Fruit fly (Drosophila melanogaster) Kc167 (cell line): ENCODE measurements around the gene Awh.

Experiments
- Myc ChIP-seq: fragments of >200 bp; optimal IDR thresholded peaks from 2 replicates; lab custom pipeline; 2017; ENCODE audit warnings: missing external identifiers
- Sin3A ChIP-seq: fragments of >200 bp; optimal IDR thresholded peaks from 2 replicates; lab custom pipeline; 2018; ENCODE audit warnings: missing external identifiers
- h ChIP-seq: fragments of >200 bp; optimal IDR thresholded peaks from 3 replicates; lab custom pipeline; 2018; ENCODE audit warnings: missing external identifiers
- insv ChIP-seq: fragments of >200 bp; optimal IDR thresholded peaks from 3 replicates; lab custom pipeline; 2018; ENCODE audit warnings: missing external identifiers
- psq ChIP-seq: fragments of >200 bp; optimal IDR thresholded peaks from 2 replicates; lab custom pipeline; 2017; ENCODE audit warnings: missing external identifiers
- ttk ChIP-seq: sonication (Bioruptor generic); optimal IDR thresholded peaks from 2 replicates; lab custom pipeline; 2017; ENCODE audit warnings: missing external identifiers

Gene Awh

DNA sequence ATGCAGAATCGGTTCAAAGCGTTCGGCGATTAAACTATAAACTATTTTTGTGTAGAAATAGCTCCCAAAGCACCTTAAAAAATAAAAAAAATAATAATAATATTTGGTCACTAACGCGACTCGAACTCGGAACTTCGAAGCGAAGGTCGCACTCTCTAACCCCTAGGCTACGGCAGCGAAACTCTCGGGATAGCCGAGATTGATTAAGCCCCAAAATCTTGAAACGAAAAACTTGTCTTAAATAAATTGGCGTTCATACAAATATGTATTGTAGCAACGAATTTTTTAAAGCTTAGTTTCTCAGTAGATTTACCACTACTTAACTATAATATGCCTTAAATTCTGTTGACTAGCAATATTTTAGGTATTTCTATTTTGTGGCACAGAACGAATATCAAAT, 48.4 kb downstream of the Awh start:
- TF ChIP-seq Myc = no peak
- TF ChIP-seq Sin3A (lab: Kevin White, UChicago) = no peak
- TF ChIP-seq h (lab: Kevin White, UChicago) = no peak
- no peak for TF ChIP-seq psq (lab: Kevin White, UChicago)
- TF ChIP-seq ttk (lab: Kevin White, UChicago) = no peak
- no peak for TF ChIP-seq insv

DNA sequence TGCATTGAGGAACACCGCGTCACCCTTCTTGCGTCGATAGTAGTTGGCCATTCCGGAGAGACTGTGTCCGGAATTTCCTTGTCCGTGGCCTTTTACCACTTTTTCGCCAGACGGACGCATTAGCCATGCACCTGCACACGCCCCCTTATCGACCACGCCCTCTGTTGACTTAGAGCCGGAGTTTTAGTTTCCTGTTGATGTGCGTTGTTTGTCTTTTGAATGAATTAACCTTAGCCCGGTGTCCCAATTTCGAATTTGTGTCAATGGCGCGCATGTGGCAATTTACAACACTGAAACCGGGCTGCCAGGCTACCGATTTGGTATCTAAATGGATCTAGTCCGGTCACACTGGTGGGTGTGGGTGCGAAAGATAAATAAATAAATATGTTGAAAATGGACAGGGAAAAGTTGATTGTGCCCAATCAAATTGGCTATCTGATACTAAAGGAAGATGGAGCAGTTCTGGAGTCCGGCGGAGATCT, 50.6 kb downstream of the Awh start, which contains the start of the genes Gr63a and Lamtor4:
TSS of gene Gr63a (minus strand) at position 51 of the 482 bp plus-strand sequence.
TSS of gene Lamtor4 (plus strand) at position 348 of the 482 bp plus-strand sequence.
- no peak for TF ChIP-seq psq (lab: Kevin White, UChicago)
- no peak for TF ChIP-seq h (lab: Kevin White, UChicago)
- TF ChIP-seq Myc = no peak
- TF ChIP-seq insv = no peak
- no peak for TF ChIP-seq ttk (lab: Kevin White, UChicago)
- TF ChIP-seq Sin3A (lab: Kevin White, UChicago) = no peak

DNA sequence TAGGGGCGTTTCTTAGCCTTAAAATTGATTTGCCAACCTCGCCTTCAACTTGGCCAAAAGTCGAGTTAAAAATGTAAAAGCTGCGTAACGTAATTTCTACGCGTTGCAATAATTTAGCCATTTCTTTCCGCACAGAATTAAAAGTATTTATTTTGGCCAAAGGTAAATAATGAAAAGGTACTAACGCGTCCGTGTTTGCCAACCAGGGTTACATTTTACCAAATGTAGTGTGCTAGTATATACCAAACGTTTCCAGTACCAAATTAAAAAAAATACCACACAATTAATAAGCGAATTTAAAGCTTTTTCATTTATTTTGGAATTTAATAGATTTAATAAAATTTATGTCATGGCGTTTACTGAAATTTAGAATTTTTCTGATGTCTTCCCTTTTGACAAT, 53.0 kb downstream of the Awh start, which contains the start of gene Ccz1:
TSS of gene Ccz1 (minus strand) at position 179 of the 400 bp plus-strand sequence.
- TF ChIP-seq insv (no peak), h (lab: Kevin White, UChicago) (no peak), Myc (no peak), ttk (lab: Kevin White, UChicago) (no peak), Sin3A (lab: Kevin White, UChicago) (no peak), psq (lab: Kevin White, UChicago) (no peak)

DNA sequence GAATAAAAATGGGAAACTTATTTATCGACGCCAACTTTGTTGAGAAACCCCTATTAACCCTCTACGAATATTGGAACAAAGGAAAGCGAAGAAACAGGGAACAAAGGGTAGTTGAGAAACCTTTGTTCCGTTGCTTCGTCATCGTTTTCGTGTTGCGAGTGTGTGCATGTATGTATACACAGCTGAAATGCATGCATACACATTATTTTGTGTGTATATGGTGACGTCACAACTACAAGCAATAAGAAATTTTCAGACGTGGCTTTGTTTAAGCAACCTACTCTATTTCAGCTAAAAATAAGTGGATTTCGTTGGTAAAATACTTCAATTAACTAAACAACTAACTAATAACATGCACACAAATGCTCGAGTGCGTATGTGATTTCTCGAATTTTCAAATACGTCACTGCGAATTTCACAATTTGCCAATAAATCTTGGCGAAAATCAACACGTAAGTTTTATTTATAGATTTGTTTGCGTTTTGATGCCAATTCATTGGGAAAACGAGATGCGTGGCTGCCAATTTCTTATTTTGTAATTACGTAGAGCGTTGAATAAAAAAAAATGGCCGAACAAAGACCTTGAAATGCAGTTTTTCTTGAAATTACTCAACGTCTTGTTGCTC, 56.0 kb downstream of the Awh start:
- TF ChIP-seq Myc (no peak), ttk (lab: Kevin White, UChicago) (no peak), h (lab: Kevin White, UChicago) (no peak), psq (lab: Kevin White, UChicago) (no peak), insv (no peak), Sin3A (lab: Kevin White, UChicago) (no peak)

DNA sequence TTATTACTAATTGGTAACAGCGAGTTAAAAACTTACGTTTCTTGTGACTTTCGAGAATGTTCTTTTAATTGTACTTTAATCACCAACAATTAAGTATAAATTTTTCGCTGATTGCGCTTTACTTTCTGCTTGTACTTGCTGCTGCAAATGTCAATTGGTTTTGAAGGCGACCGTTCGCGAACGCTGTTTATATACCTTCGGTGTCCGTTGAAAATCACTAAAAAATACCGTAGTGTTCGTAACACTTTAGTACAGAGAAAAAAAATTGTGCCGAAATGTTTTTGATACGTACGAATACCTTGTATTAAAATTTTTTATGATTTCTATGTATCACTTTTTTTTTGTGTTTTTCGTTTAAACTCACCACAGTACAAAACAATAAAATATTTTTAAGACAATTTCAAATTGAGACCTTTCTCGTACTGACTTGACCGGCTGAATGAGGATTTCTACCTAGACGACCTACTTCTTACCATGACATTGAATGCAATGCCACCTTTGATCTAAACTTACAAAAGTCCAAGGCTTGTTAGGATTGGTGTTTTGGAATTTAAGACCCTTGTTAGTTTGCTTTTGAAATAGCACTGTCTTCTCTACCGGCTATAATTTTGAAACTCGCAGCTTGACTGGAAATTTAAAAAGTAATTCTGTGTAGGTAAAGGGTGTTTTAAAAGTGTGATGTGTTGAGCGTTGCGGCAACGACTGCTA, 56.6 kb downstream of the Awh start, which contains the start of gene Ubi-p63E:
TSS of gene Ubi-p63E (minus strand) at position 694 of the 708 bp plus-strand sequence.
- TF ChIP-seq ttk (lab: Kevin White, UChicago) (no peak), Sin3A (lab: Kevin White, UChicago) (no peak), insv (no peak), Myc (no peak), psq (lab: Kevin White, UChicago) (no peak)

DNA sequence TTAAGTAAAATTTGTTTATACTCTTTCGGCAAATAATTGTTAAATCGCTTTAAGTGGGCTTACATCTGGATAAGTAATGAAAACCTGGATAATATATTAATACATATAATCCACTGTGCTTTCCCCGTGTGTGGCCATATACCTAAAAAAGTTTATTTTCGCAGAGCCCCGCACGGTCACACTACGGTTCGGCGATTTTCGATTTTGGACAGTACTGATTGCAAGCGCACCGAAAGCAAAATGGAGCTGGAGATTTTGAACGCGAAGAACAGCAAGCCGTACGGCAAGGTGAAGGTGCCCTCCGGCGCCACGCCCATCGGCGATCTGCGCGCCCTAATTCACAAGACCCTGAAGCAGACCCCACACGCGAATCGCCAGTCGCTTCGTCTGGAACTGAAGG, 57.3 kb downstream of the Awh start, which contains the start of gene Sc2:
TSS of gene Sc2 (plus strand) at position 192 of the 400 bp plus-strand sequence.
- TF ChIP-seq Sin3A (lab: Kevin White, UChicago) = no peak
- no peak for TF ChIP-seq insv
- TF ChIP-seq Myc = no peak
- no peak for TF ChIP-seq ttk (lab: Kevin White, UChicago)
- no peak for TF ChIP-seq h (lab: Kevin White, UChicago)
- no peak for TF ChIP-seq psq (lab: Kevin White, UChicago)

DNA sequence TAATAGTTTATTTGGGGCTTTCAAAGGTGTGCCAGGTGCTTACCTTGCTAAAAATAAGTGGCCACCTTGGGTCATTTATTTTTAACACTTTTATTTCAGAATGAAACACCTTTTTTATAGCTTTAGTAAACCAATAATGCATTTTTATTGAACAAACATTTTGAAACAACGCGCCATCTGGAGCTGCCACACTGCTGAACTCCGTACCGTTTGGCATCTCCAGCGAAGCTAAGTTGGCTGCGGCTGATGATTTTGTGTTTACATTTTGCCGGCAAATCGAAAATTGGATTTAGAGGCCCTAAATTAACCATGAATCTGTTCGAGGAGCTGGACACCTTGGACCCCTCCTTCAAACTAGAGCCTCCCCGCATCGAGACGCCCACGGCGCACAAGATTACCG, 59.1 kb downstream of the Awh start, which contains the start of gene ida:
TSS of gene ida (plus strand) at position 234 of the 400 bp plus-strand sequence.
- no peak for TF ChIP-seq Myc
- no peak for TF ChIP-seq ttk (lab: Kevin White, UChicago)
- no peak for TF ChIP-seq h (lab: Kevin White, UChicago)
- TF ChIP-seq insv = no peak
- TF ChIP-seq psq (lab: Kevin White, UChicago) = no peak
- no peak for TF ChIP-seq Sin3A (lab: Kevin White, UChicago)

DNA sequence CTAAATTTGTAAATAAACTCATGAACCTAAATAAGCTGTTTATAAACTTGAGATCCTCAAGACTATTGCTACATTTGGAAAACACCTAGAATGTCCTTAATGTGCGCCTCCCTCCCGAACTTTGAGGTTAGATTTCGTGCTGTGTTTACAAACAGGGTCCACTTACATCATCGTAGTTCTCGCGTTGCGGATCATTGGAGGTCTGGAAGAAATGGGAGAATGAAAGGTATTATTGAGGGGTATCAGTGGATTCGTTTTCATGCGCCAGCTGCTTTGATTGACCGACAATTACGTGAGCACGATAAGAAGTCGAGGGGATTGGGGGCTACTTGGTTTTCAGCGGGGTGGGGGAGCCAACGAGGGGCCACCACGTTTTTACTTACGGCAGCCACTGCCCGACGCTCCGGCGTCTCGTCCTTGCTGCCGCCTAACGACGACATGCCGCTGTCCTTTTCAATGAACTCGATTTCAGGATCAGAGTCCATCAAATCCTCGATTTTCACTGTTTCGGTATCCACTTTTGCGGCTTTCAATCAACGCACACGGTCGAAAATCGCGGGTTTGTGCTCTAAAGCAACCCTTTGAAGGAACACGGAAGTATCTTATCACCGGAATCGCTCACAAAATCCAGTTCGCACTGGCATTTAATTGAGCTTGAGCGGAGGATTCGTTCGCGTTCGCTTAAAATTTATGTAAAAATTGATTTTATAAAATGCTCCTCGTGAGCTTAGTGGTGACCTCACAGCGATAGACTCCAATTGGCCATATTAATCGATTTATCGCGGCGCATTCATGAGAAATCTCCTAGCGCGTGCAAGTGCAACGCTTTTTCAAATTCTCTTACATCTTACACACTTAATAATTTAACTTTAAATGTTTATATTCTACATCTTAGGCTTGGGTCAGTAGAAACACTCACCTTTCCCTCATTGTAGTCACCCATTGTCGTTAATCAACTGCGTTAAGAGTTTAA, 63.1 kb downstream of the Awh start:
- TF ChIP-seq Sin3A (lab: Kevin White, UChicago) (no peak), psq (lab: Kevin White, UChicago) (no peak), Myc (no peak), ttk (lab: Kevin White, UChicago) (no peak), h (lab: Kevin White, UChicago) (no peak), insv (no peak)

DNA sequence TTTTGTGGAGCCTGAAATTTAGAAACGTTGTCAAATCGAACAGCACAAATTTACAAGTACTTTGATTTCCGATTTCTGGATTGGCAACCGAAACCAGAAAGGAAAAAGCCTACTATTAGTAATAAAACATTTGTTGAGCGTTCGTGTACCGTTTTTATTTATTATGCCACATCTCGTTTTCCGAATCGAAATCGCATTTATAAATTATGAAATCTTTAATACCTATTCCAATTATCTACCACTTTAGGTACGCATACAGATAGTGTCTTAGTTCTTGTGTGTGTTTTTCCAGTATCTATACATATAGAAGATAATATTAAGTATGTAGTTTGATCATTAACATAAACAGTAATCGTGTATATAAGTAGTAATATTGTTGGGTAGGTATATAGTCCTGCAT, 63.8 kb downstream of the Awh start, which contains the start of gene mge:
TSS of gene mge (minus strand) at position 101 of the 400 bp plus-strand sequence.
- TF ChIP-seq ttk (lab: Kevin White, UChicago) (no peak), insv (no peak), Sin3A (lab: Kevin White, UChicago) (no peak), h (lab: Kevin White, UChicago) (no peak), psq (lab: Kevin White, UChicago) (no peak), Myc (no peak)
